Worm (Caenorhabditis elegans) whole organism, late embryonic: ENCODE results near the gene C30B5.6.

Experiments
- T23F11.4 ChIP-seq: fragments of 200-800 bp; sonication (Bioruptor generic); optimal IDR thresholded peaks from 2 replicates; lab custom pipeline; 2018; ENCODE audit warnings: mild to moderate bottlenecking, missing genetic modification characterization, missing compliant biosample characterization
- Y22D7AL.16 ChIP-seq: sonication (generic microtip); optimal IDR thresholded peaks from 2 replicates; lab custom pipeline; 2016; ENCODE audit warnings: missing genetic modification characterization, missing compliant biosample characterization
- ahr-1 ChIP-seq: sonication (generic microtip); optimal IDR thresholded peaks from 2 replicates; lab custom pipeline; 2016; ENCODE audit warnings: missing genetic modification characterization, missing compliant biosample characterization
- ama-1 ChIP-seq: fragments of 150-350 bp; optimal IDR thresholded peaks from 2 replicates; lab custom pipeline; 2014
- ceh-14 ChIP-seq: sonication (generic microtip); optimal IDR thresholded peaks from 2 replicates; lab custom pipeline; 2016; ENCODE audit warnings: missing genotype, missing genetic modification characterization, missing compliant biosample characterization
- ceh-18 ChIP-seq: sonication (generic microtip); optimal IDR thresholded peaks from 2 replicates; lab custom pipeline; 2016; ENCODE audit warnings: missing genetic modification characterization, missing compliant biosample characterization
- ceh-19 ChIP-seq: fragments of 200-800 bp; sonication (Bioruptor generic); optimal IDR thresholded peaks from 2 replicates; lab custom pipeline; 2018; ENCODE audit warnings: mild to moderate bottlenecking, missing genetic modification characterization, missing compliant biosample characterization
- ceh-2 ChIP-seq: sonication (generic microtip); optimal IDR thresholded peaks from 2 replicates; lab custom pipeline; 2016; ENCODE audit warnings: missing genotype, missing genetic modification characterization, missing compliant biosample characterization
- ceh-31 ChIP-seq: sonication (generic microtip); optimal IDR thresholded peaks from 2 replicates; lab custom pipeline; 2016; ENCODE audit warnings: missing genetic modification characterization, missing compliant biosample characterization
- ceh-34 ChIP-seq: sonication (generic microtip); optimal IDR thresholded peaks from 2 replicates; lab custom pipeline; 2016; ENCODE audit warnings: mild to moderate bottlenecking, missing genetic modification characterization, missing compliant biosample characterization
- ceh-48 ChIP-seq: sonication (generic microtip); optimal IDR thresholded peaks from 2 replicates; lab custom pipeline; 2016; ENCODE audit warnings: missing genetic modification characterization, inconsistent platforms, missing compliant biosample characterization
- che-1 ChIP-seq: sonication (generic microtip); optimal IDR thresholded peaks from 2 replicates; lab custom pipeline; 2016; ENCODE audit warnings: mild to moderate bottlenecking, missing genetic modification characterization, missing compliant biosample characterization
- elt-2 ChIP-seq: sonication (generic microtip); optimal IDR thresholded peaks from 2 replicates; lab custom pipeline; 2016; ENCODE audit warnings: missing genetic modification reagents, missing genetic modification characterization, missing compliant biosample characterization
- ets-4 ChIP-seq: sonication (generic microtip); optimal IDR thresholded peaks from 2 replicates; lab custom pipeline; 2016; ENCODE audit warnings: missing genetic modification characterization, missing compliant biosample characterization
- fkh-6 ChIP-seq: sonication (generic microtip); optimal IDR thresholded peaks from 2 replicates; lab custom pipeline; 2016; ENCODE audit warnings: missing genetic modification characterization, missing compliant biosample characterization
- gmeb-2 ChIP-seq: sonication (generic microtip); optimal IDR thresholded peaks from 2 replicates; lab custom pipeline; 2016; ENCODE audit warnings: missing genetic modification characterization, inconsistent platforms, missing compliant biosample characterization
- hlh-6 ChIP-seq: sonication (generic microtip); optimal IDR thresholded peaks from 2 replicates; lab custom pipeline; 2016; ENCODE audit warnings: missing genotype, missing genetic modification characterization, missing compliant biosample characterization
- mec-3 ChIP-seq: sonication (generic microtip); optimal IDR thresholded peaks from 2 replicates; lab custom pipeline; 2016; ENCODE audit warnings: borderline replicate concordance, missing genetic modification characterization, missing compliant biosample characterization
- nhr-232 ChIP-seq: sonication (generic microtip); optimal IDR thresholded peaks from 2 replicates; lab custom pipeline; 2016; ENCODE audit warnings: missing genetic modification characterization, missing compliant biosample characterization
- odd-2 ChIP-seq: sonication (generic microtip); optimal IDR thresholded peaks from 2 replicates; lab custom pipeline; 2017; ENCODE audit warnings: antibody characterized with exemption, mild to moderate bottlenecking, missing genetic modification characterization, missing compliant biosample characterization
- pag-3 ChIP-seq: sonication (generic microtip); optimal IDR thresholded peaks from 2 replicates; lab custom pipeline; 2016; ENCODE audit warnings: missing compliant biosample characterization, missing genetic modification characterization, borderline replicate concordance
- pax-1 ChIP-seq: fragments of 150-350 bp; optimal IDR thresholded peaks from 2 replicates; lab custom pipeline; 2014; ENCODE audit warnings: missing biosample characterization, missing genetic modification characterization
- pha-2 ChIP-seq: sonication (generic microtip); optimal IDR thresholded peaks from 2 replicates; lab custom pipeline; 2017; ENCODE audit warnings: mild to moderate bottlenecking, missing genetic modification characterization, missing compliant biosample characterization
- pha-4 ChIP-seq: fragments of 150-350 bp; optimal IDR thresholded peaks from 2 replicates; lab custom pipeline; 2018; ENCODE audit warnings: missing biosample characterization, missing genetic modification reagents, missing genetic modification characterization
- pqm-1 ChIP-seq: sonication (generic microtip); optimal IDR thresholded peaks from 2 replicates; lab custom pipeline; 2016; ENCODE audit warnings: missing genetic modification characterization, missing compliant biosample characterization
- sdc-2 ChIP-seq: sonication (generic microtip); optimal IDR thresholded peaks from 2 replicates; lab custom pipeline; 2016; ENCODE audit warnings: missing genotype, missing genetic modification characterization, missing compliant biosample characterization
- syd-9 ChIP-seq: sonication (generic microtip); optimal IDR thresholded peaks from 2 replicates; lab custom pipeline; 2016; ENCODE audit warnings: mild to moderate bottlenecking, missing genetic modification characterization, moderate library complexity, missing compliant biosample characterization
- tbx-2 ChIP-seq: sonication (generic microtip); optimal IDR thresholded peaks from 2 replicates; lab custom pipeline; 2016; ENCODE audit warnings: missing genetic modification characterization, missing compliant biosample characterization
- tbx-7 ChIP-seq: sonication (generic microtip); optimal IDR thresholded peaks from 2 replicates; lab custom pipeline; 2016; ENCODE audit warnings: missing genotype, missing genetic modification characterization, missing compliant biosample characterization
- unc-3 ChIP-seq, 2 experiments: fragments of 200-800 bp in 1 of 2; sonication (Bioruptor generic) in 1 of 2; sonication (generic microtip) in 1 of 2; conservative IDR thresholded peaks in 1 of 2; optimal IDR thresholded peaks in 1 of 2; 2 replicates each; pipeline versions ENCODE4 v1.3.6 to Lab custom; 2016 to 2022; ENCODE audit warnings: missing compliant biosample characterization in 2 of 2, missing genetic modification characterization in 2 of 2, missing genetic modification reagents in 1 of 2
- unc-42 ChIP-seq: sonication (generic microtip); optimal IDR thresholded peaks from 2 replicates; lab custom pipeline; 2016; ENCODE audit warnings: missing genotype, missing genetic modification characterization, missing compliant biosample characterization
- unc-55 ChIP-seq: sonication (generic microtip); optimal IDR thresholded peaks from 2 replicates; lab custom pipeline; 2017; ENCODE audit warnings: missing biosample characterization, missing genetic modification reagents, missing genetic modification characterization
- zip-5 ChIP-seq: sonication (generic microtip); optimal IDR thresholded peaks from 2 replicates; lab custom pipeline; 2016; ENCODE audit warnings: missing genetic modification characterization, missing compliant biosample characterization
- ztf-16 ChIP-seq: sonication (generic microtip); optimal IDR thresholded peaks from 2 replicates; lab custom pipeline; 2017; ENCODE audit warnings: missing genetic modification characterization, missing compliant biosample characterization

Gene C30B5.6

ce11 chrII:6177975-6178742 is 44.3 kb downstream of the C30B5.6 start:
- TF ChIP-seq sdc-2 (no peak), elt-2 (tag; lab: Kevin White, UChicago) (peak; percentile 6), nhr-232 (tag; lab: Kevin White, UChicago) (no peak)

- TF ChIP-seq tbx-7 (tag; lab: Kevin White, UChicago) (no peak), Y22D7AL.16 (tag; lab: Kevin White, UChicago) (no peak), mec-3 (tag; lab: Kevin White, UChicago) (no peak), fkh-6 (tag; lab: Kevin White, UChicago) (no peak), ceh-18 (tag; lab: Kevin White, UChicago) (no peak), ceh-48 (tag; lab: Kevin White, UChicago) (no peak), ama-1 (lab: Kevin White, UChicago) (no peak), syd-9 (tag; lab: Kevin White, UChicago) (no peak)
Measured at ce11 chrII:6176154-6176897, 46.1 kb downstream of the C30B5.6 start.

- TF ChIP-seq pag-3 = no peak
- TF ChIP-seq unc-42 (tag; lab: Kevin White, UChicago) = peak; percentile 12
- TF ChIP-seq ceh-31 (tag; lab: Kevin White, UChicago) = no peak
Measured at ce11 chrII:6175027-6175426, 47.4 kb downstream of the C30B5.6 start.

- TF ChIP-seq T23F11.4 (GFP tag; lab: Kevin White, UChicago) (no peak), pax-1 (tag; lab: Kevin White, UChicago) (no peak), ceh-34 (tag; lab: Kevin White, UChicago) (no peak), unc-3 (GFP tag; conservative IDR thresholded peaks at IDR 0.05; lab: Robert Waterston, UW) (no peak), unc-3 (tag; optimal IDR thresholded peaks at IDR 0.05; lab: Kevin White, UChicago) (no peak), pha-4 (no peak), ceh-19 (no peak), gmeb-2 (no peak), ahr-1 (tag; lab: Kevin White, UChicago) (no peak), pha-2 (tag; lab: Kevin White, UChicago) (no peak), fkh-6 (tag; lab: Kevin White, UChicago) (no peak), pqm-1 (tag; lab: Kevin White, UChicago) (no peak), ets-4 (no peak)
Measured at ce11 chrII:6173400-6173799, 49.1 kb downstream of the C30B5.6 start, which contains the start of gene F40H3.2. Gene F40H3.2 (plus strand): TSS chrII:6173649.

ce11 chrII:6171228-6171627 is 51.2 kb downstream of the C30B5.6 start, which contains the start of gene F40H3.3:
Gene F40H3.3 (plus strand): TSS chrII:6171507.
- no peak for TF ChIP-seq unc-42 (tag; lab: Kevin White, UChicago)
- no peak for TF ChIP-seq che-1 (tag; lab: Kevin White, UChicago)
- no peak for TF ChIP-seq hlh-6 (tag; lab: Kevin White, UChicago)
- no peak for TF ChIP-seq ceh-14
- TF ChIP-seq ceh-2 = no peak
- no peak for TF ChIP-seq mec-3 (tag; lab: Kevin White, UChicago)
- no peak for TF ChIP-seq tbx-7 (tag; lab: Kevin White, UChicago)
- no peak for TF ChIP-seq ceh-31 (tag; lab: Kevin White, UChicago)
- TF ChIP-seq ztf-16 (tag; lab: Kevin White, UChicago) = no peak
- no peak for TF ChIP-seq unc-55 (GFP tag; lab: Kevin White, UChicago)
- TF ChIP-seq ceh-18 (tag; lab: Kevin White, UChicago) = no peak
- TF ChIP-seq tbx-2 = no peak
- TF ChIP-seq zip-5 = no peak
- TF ChIP-seq pha-2 (tag; lab: Kevin White, UChicago) = no peak
- TF ChIP-seq odd-2 (tag; lab: Kevin White, UChicago) = no peak
- TF ChIP-seq elt-2 (tag; lab: Kevin White, UChicago) = no peak
- no peak for TF ChIP-seq pax-1 (tag; lab: Kevin White, UChicago)
- TF ChIP-seq, all 69 proteins: peak for 0
